Fruit fly (Drosophila melanogaster): ENCODE results near the gene Zip71B.
A peak's percentile ranks its signal among the peaks of the same experiment; 100 is the strongest.

Gene Zip71B

DNA sequence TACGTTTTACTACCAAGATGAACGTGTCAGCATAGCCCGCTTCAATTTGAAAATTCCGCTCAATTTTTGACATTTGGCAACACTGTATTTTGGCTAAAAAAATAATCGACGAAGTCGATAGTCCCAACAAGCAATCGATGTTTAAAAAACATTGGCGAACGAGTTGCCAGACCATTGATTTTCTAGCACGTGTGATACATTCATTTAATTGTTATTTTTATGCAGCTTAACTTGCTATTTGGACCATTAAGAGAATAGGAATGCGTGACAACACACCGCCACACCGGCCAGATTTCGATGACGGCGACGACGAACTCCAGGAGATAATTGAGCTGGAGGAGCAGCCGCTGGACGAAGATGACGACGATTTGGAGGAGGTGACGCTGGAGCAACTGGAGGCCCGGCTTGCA lies 9.4 kb upstream of the Zip71B start, which contains the start of gene CG5114 (continued):
- peak in 1 of 2 experiments; percentile 17 for TF ChIP-seq bsh (GFP tag; optimal IDR thresholded peaks at IDR 0.05)
- 0 out of 2 replicates have a peak, but pooled peaks have one; percentile 26 for TF ChIP-seq Atf6 (GFP tag; IDR thresholded peaks at IDR 0.05)
- TF ChIP-seq CG9932 (GFP tag; IDR thresholded peaks at IDR 0.05) = no peak
- TF ChIP-seq zfh2 (GFP tag; optimal IDR thresholded peaks at IDR 0.05) = peak; percentile 6
- peak; percentile 100 for TF ChIP-seq E2f2 (GFP tag; IDR thresholded peaks at IDR 0.05)
- TF ChIP-seq MTF-1 (GFP tag; optimal IDR thresholded peaks at IDR 0.05; ENCODE audit: borderline replicate concordance) = no peak
- peak; percentile 62 for TF ChIP-seq Xbp1 (GFP tag; optimal IDR thresholded peaks at IDR 0.05)
- TF ChIP-seq odd (GFP tag; optimal IDR thresholded peaks at IDR 0.05) = no peak
- TF ChIP-seq CG9727 (GFP tag; optimal IDR thresholded peaks at IDR 0.05) = no peak
- peak; percentile 93 for TF ChIP-seq BEAF-32 (GFP tag; optimal IDR thresholded peaks at IDR 0.05)
- no peak for TF ChIP-seq fd96Cb (tag; optimal IDR thresholded peaks at IDR 0.05)
- TF ChIP-seq wek (GFP tag; optimal IDR thresholded peaks at IDR 0.05) = no peak
- TF ChIP-seq CG14667 (GFP tag; IDR thresholded peaks at IDR 0.05) = no peak
- no peak for TF ChIP-seq prd (optimal IDR thresholded peaks at IDR 0.05)
- TF ChIP-seq prd (GFP tag; IDR thresholded peaks at IDR 0.05) = no peak
- peak; percentile 39 for TF ChIP-seq sd (tag; optimal IDR thresholded peaks at IDR 0.05)
- no peak for TF ChIP-seq grn (GFP tag; optimal IDR thresholded peaks at IDR 0.05)
- peak; percentile 77; the same call in 2 of the 3 replicates for TF ChIP-seq HLH4C (GFP tag; IDR thresholded peaks at IDR 0.05; ENCODE audit: partially characterized antibody)
- TF ChIP-seq nom (GFP tag; optimal IDR thresholded peaks at IDR 0.05) = no peak
- TF ChIP-seq CG12769 (tag; optimal IDR thresholded peaks at IDR 0.05) = peak; percentile 65
- TF ChIP-seq Opbp (GFP tag; IDR thresholded peaks at IDR 0.05; ENCODE audit: partially characterized antibody) = peak; percentile 94
- peak; percentile 33 for TF ChIP-seq CG4424 (GFP tag; optimal IDR thresholded peaks at IDR 0.05)
- no peak for TF ChIP-seq wdn (GFP tag; IDR thresholded peaks at IDR 0.05)
- TF ChIP-seq dm (GFP tag; optimal IDR thresholded peaks at IDR 0.05) = peak; percentile 99
- TF ChIP-seq B-H1 (GFP tag; IDR thresholded peaks at IDR 0.05) = no peak
- peak; percentile 13 for TF ChIP-seq CG16863 (GFP tag; optimal IDR thresholded peaks at IDR 0.05)
- TF ChIP-seq scrt (GFP tag; optimal IDR thresholded peaks at IDR 0.05) = no peak
- TF ChIP-seq dan (GFP tag; IDR thresholded peaks at IDR 0.05) = no peak
- no peak for TF ChIP-seq ttk (GFP tag; IDR thresholded peaks at IDR 0.05)
- no peak for TF ChIP-seq CG12071 (GFP tag; optimal IDR thresholded peaks at IDR 0.05)
- no peak for TF ChIP-seq E2f1 (GFP tag; IDR thresholded peaks at IDR 0.05)
- peak; percentile 88 for TF ChIP-seq Scr (GFP tag; IDR thresholded peaks at IDR 0.05; ENCODE audit: partially characterized antibody)
- no peak for TF ChIP-seq Lim3 (GFP tag; IDR thresholded peaks at IDR 0.05)
- peak; percentile 19 for TF ChIP-seq CG34376 (GFP tag; optimal IDR thresholded peaks at IDR 0.05)
- peak; percentile 94 for TF ChIP-seq Bgb (GFP tag; IDR thresholded peaks at IDR 0.05; ENCODE audit: partially characterized antibody)
- peak; percentile 43 for TF ChIP-seq Mad (GFP tag; optimal IDR thresholded peaks at IDR 0.05)
- TF ChIP-seq disco-r (GFP tag; optimal IDR thresholded peaks at IDR 0.05) = no peak
- TF ChIP-seq cato (GFP tag; optimal IDR thresholded peaks at IDR 0.05; ENCODE audit: borderline replicate concordance) = no peak
- no peak for TF ChIP-seq cg (GFP tag; optimal IDR thresholded peaks at IDR 0.05)
- no peak for TF ChIP-seq Dfd (GFP tag; optimal IDR thresholded peaks at IDR 0.05)
- peak; percentile 84 for TF ChIP-seq B-H2 (GFP tag; optimal IDR thresholded peaks at IDR 0.05)
- TF ChIP-seq NK7.1 (GFP tag; optimal IDR thresholded peaks at IDR 0.05) = peak; percentile 4
- no peak for TF ChIP-seq CG7357 (GFP tag; IDR thresholded peaks at IDR 0.05)
- TF ChIP-seq Bteb2 (GFP tag; optimal IDR thresholded peaks at IDR 0.05) = peak; percentile 49
- TF ChIP-seq psq (GFP tag; optimal IDR thresholded peaks at IDR 0.05) = no peak
- peak; percentile 72 for TF ChIP-seq Sin3A (optimal IDR thresholded peaks at IDR 0.05)
- TF ChIP-seq CG5245 (GFP tag; optimal IDR thresholded peaks at IDR 0.05) = no peak
- no peak for TF ChIP-seq Drgx (GFP tag; IDR thresholded peaks at IDR 0.05)
- no peak for TF ChIP-seq bigmax (GFP tag; optimal IDR thresholded peaks at IDR 0.05)
- TF ChIP-seq mld (GFP tag; IDR thresholded peaks at IDR 0.05; ENCODE audit: partially characterized antibody) = peak; percentile 58; the same call in 1 of the 3 replicates
- no peak for TF ChIP-seq schlank (tag; optimal IDR thresholded peaks at IDR 0.05)
- TF ChIP-seq wor (GFP tag; IDR thresholded peaks at IDR 0.05) = no peak
